Fruit fly (Drosophila melanogaster) whole organism, embryonic: ENCODE data around the gene CG13667.
A peak's percentile ranks its signal among the peaks of the same experiment; 100 is the strongest.

ENCODE experiments used
- ATbp ChIP-seq: fragments of 200-800 bp; sonication (Bioruptor generic); optimal IDR thresholded peaks from 2 replicates; lab custom pipeline; 2017; ENCODE audit warnings: missing biosample characterization, mild to moderate bottlenecking, missing genetic modification characterization, missing genetic modification reagents
- Aef1 ChIP-seq: fragments of 200-800 bp; sonication (Bioruptor generic); IDR thresholded peaks from 3 replicates; pipeline ENCODE4 v1.3.6; 2022; ENCODE audit warnings: missing biosample characterization, missing genetic modification characterization
- CG10209 ChIP-seq: fragments of 200-800 bp; sonication (Bioruptor generic); optimal IDR thresholded peaks from 3 replicates; lab custom pipeline; 2017; ENCODE audit warnings: missing biosample characterization, mild to moderate bottlenecking, missing genetic modification characterization, missing genetic modification reagents
- CG1024 ChIP-seq: fragments of 200-800 bp; sonication (Bioruptor generic); IDR thresholded peaks from 2 replicates; pipeline ENCODE4 v1.3.6; 2022; ENCODE audit warnings: missing biosample characterization, missing genetic modification characterization
- CG10274 ChIP-seq: fragments of 200-800 bp; sonication (Bioruptor generic); optimal IDR thresholded peaks from 3 replicates; lab custom pipeline; 2017; ENCODE audit warnings: missing biosample characterization, mild to moderate bottlenecking, missing genetic modification characterization
- CG10979 ChIP-seq: fragments of 200-800 bp; sonication (Bioruptor generic); optimal IDR thresholded peaks from 2 replicates; lab custom pipeline; 2018; ENCODE audit warnings: missing biosample characterization, mild to moderate bottlenecking, missing genetic modification characterization, moderate library complexity
- CG11085 ChIP-seq: fragments of 200-800 bp; sonication (Bioruptor generic); IDR thresholded peaks from 2 replicates; pipeline ENCODE4 v1.3.6; 2022; ENCODE audit warnings: missing biosample characterization, missing genetic modification characterization
- CG11695 ChIP-seq: fragments of 200-800 bp; sonication (Bioruptor generic); IDR thresholded peaks from 3 replicates; pipeline ENCODE4 v1.3.6; 2022; ENCODE audit warnings: missing biosample characterization, missing genetic modification characterization
- CG11696 ChIP-seq: fragments of 200-800 bp; sonication (Bioruptor generic); IDR thresholded peaks from 2 replicates; pipeline ENCODE4 v1.3.6; 2022; ENCODE audit warnings: missing biosample characterization, missing genetic modification characterization
- CG12942 ChIP-seq: fragments of 200-800 bp; sonication (Bioruptor generic); optimal IDR thresholded peaks from 3 replicates; lab custom pipeline; 2016; ENCODE audit warnings: missing biosample characterization, missing genetic modification characterization
- CG14667 ChIP-seq: fragments of 200-800 bp; sonication (Bioruptor generic); IDR thresholded peaks from 2 replicates; pipeline ENCODE4 v1.3.6; 2022; ENCODE audit warnings: missing biosample characterization, missing genetic modification characterization
- CG18764 ChIP-seq: fragments of 200-800 bp; sonication (Bioruptor generic); optimal IDR thresholded peaks from 3 replicates; lab custom pipeline; 2016; ENCODE audit warnings: missing biosample characterization, missing genetic modification characterization
- CG2199 ChIP-seq: fragments of 200-800 bp; sonication (Bioruptor generic); IDR thresholded peaks from 3 replicates; pipeline ENCODE4 v1.3.6; 2022; ENCODE audit warnings: missing biosample characterization, missing genetic modification characterization
- CG2712 ChIP-seq: fragments of 200-800 bp; optimal IDR thresholded peaks from 3 replicates; lab custom pipeline; 2019; ENCODE audit warnings: missing biosample characterization, mild to moderate bottlenecking, missing genetic modification characterization, moderate library complexity
- CG5245 ChIP-seq: fragments of 200-800 bp; sonication (Bioruptor generic); optimal IDR thresholded peaks from 3 replicates; lab custom pipeline; 2016; ENCODE audit warnings: missing biosample characterization, missing genetic modification characterization
- CG7372 ChIP-seq: fragments of 200-800 bp; sonication (Bioruptor generic); IDR thresholded peaks from 2 replicates; pipeline ENCODE4 v1.3.6; 2022; ENCODE audit warnings: missing biosample characterization, missing genetic modification characterization
- CG7556 ChIP-seq: fragments of 200-800 bp; sonication (Bioruptor generic); optimal IDR thresholded peaks from 2 replicates; lab custom pipeline; 2017; ENCODE audit warnings: missing biosample characterization, mild to moderate bottlenecking, missing genetic modification characterization
- CG7987 ChIP-seq: fragments of 200-800 bp; sonication (Bioruptor generic); optimal IDR thresholded peaks from 2 replicates; lab custom pipeline; 2018; ENCODE audit warnings: missing biosample characterization, mild to moderate bottlenecking, missing genetic modification characterization, moderate library complexity
- CG8478 ChIP-seq: fragments of >200 bp; optimal IDR thresholded peaks from 2 replicates; lab custom pipeline; 2018
- CG8924 ChIP-seq: fragments of 200-800 bp; optimal IDR thresholded peaks from 3 replicates; lab custom pipeline; 2019; ENCODE audit warnings: missing biosample characterization, mild to moderate bottlenecking, missing genetic modification characterization, moderate library complexity
- CG8944 ChIP-seq: fragments of 200-800 bp; sonication (Bioruptor generic); optimal IDR thresholded peaks from 3 replicates; lab custom pipeline; 2016; ENCODE audit warnings: missing biosample characterization, missing genetic modification characterization
- CG9437 ChIP-seq: fragments of 200-800 bp; sonication (Bioruptor generic); optimal IDR thresholded peaks from 2 replicates; lab custom pipeline; 2018; ENCODE audit warnings: missing biosample characterization, mild to moderate bottlenecking, missing genetic modification characterization
- CoRest ChIP-seq: fragments of 200-800 bp; sonication (Bioruptor generic); optimal IDR thresholded peaks from 3 replicates; lab custom pipeline; 2018; ENCODE audit warnings: missing biosample characterization, mild to moderate bottlenecking, missing genetic modification characterization, moderate library complexity
- Dp ChIP-seq: fragments of 200-800 bp; sonication (Bioruptor generic); optimal IDR thresholded peaks from 2 replicates; lab custom pipeline; 2018; ENCODE audit warnings: missing biosample characterization, mild to moderate bottlenecking, missing genetic modification characterization, moderate library complexity
- Elba2 ChIP-seq: fragments of 200-800 bp; sonication (Bioruptor generic); optimal IDR thresholded peaks from 3 replicates; lab custom pipeline; 2016; ENCODE audit warnings: missing biosample characterization, missing genetic modification characterization
- Fer3 ChIP-seq: fragments of 200-800 bp; sonication (Bioruptor generic); optimal IDR thresholded peaks from 2 replicates; lab custom pipeline; 2018; ENCODE audit warnings: missing biosample characterization, mild to moderate bottlenecking, missing genetic modification characterization, moderate library complexity
- GATAe ChIP-seq: fragments of 200-800 bp; sonication (Bioruptor generic); conservative IDR thresholded peaks from 2 replicates; pipeline ENCODE4 v1.3.6; 2022; ENCODE audit warnings: missing biosample characterization, missing genetic modification characterization
- H2.0 ChIP-seq: fragments of 200-800 bp; sonication (Bioruptor generic); IDR thresholded peaks from 2 replicates; pipeline ENCODE4 v1.3.6; 2022; ENCODE audit warnings: missing biosample characterization, missing genetic modification characterization
- HLH54F ChIP-seq: fragments of 200-800 bp; sonication (Bioruptor generic); optimal IDR thresholded peaks from 3 replicates; lab custom pipeline; 2016; ENCODE audit warnings: missing biosample characterization, missing genetic modification characterization
- Hmx ChIP-seq: fragments of 200-800 bp; sonication (Bioruptor generic); optimal IDR thresholded peaks from 2 replicates; lab custom pipeline; 2016; ENCODE audit warnings: missing biosample characterization, missing genetic modification characterization
- MTF-1 ChIP-seq: fragments of 200-800 bp; sonication (Bioruptor generic); optimal IDR thresholded peaks from 2 replicates; lab custom pipeline; 2018; ENCODE audit warnings: missing biosample characterization, mild to moderate bottlenecking, missing genetic modification characterization, borderline replicate concordance
- Oli ChIP-seq: fragments of 200-800 bp; sonication (Bioruptor generic); optimal IDR thresholded peaks from 2 replicates; lab custom pipeline; 2018; ENCODE audit warnings: missing biosample characterization, mild to moderate bottlenecking, missing genetic modification characterization, moderate library complexity
- Opbp ChIP-seq: fragments of 200-800 bp; sonication (Bioruptor generic); IDR thresholded peaks from 3 replicates; pipeline ENCODE4 v1.3.6; 2022; ENCODE audit warnings: missing biosample characterization, missing genetic modification characterization; ENCODE audit not compliant: partially characterized antibody
- ap ChIP-seq: fragments of 200-800 bp; sonication (Bioruptor generic); IDR thresholded peaks from 2 replicates; pipeline ENCODE4 v1.3.6; 2022; ENCODE audit warnings: missing biosample characterization, missing genetic modification characterization
- ash1 ChIP-seq: fragments of 200-800 bp; sonication (Bioruptor generic); optimal IDR thresholded peaks from 2 replicates; lab custom pipeline; 2018; ENCODE audit warnings: missing biosample characterization, mild to moderate bottlenecking, missing genetic modification characterization
- az2 ChIP-seq: fragments of 200-800 bp; sonication (Bioruptor generic); optimal IDR thresholded peaks from 3 replicates; lab custom pipeline; 2016; ENCODE audit warnings: missing biosample characterization, missing genetic modification characterization
- corto ChIP-seq: fragments of 200-800 bp; sonication (Bioruptor generic); optimal IDR thresholded peaks from 2 replicates; lab custom pipeline; 2016; ENCODE audit warnings: missing biosample characterization, mild to moderate bottlenecking, missing genetic modification characterization, moderate library complexity
- crp ChIP-seq, 2 experiments: fragments of 200-800 bp; sonication (Bioruptor generic); optimal IDR thresholded peaks; 2 replicates in 1 of 2; 3 replicates in 1 of 2; lab custom pipeline; 2017; ENCODE audit warnings: missing biosample characterization in 2 of 2, missing genetic modification characterization in 2 of 2, mild to moderate bottlenecking in 1 of 2, moderate library complexity in 1 of 2
- eyg ChIP-seq: fragments of 200-800 bp; sonication (Bioruptor generic); optimal IDR thresholded peaks from 3 replicates; lab custom pipeline; 2016; ENCODE audit warnings: missing biosample characterization, missing genetic modification characterization
- gcm ChIP-seq: fragments of 200-800 bp; sonication (Bioruptor generic); optimal IDR thresholded peaks from 2 replicates; lab custom pipeline; 2019; ENCODE audit warnings: missing biosample characterization, mild to moderate bottlenecking, missing genetic modification characterization, moderate library complexity
- kni ChIP-seq: fragments of 200-800 bp; sonication (Bioruptor generic); optimal IDR thresholded peaks from 3 replicates; lab custom pipeline; 2017; ENCODE audit warnings: mild to moderate bottlenecking, missing biosample characterization, missing genetic modification reagents, missing genetic modification characterization
- lilli ChIP-seq: fragments of 200-800 bp; sonication (Bioruptor generic); optimal IDR thresholded peaks from 3 replicates; lab custom pipeline; 2016; ENCODE audit warnings: missing biosample characterization, missing genetic modification characterization
- prd ChIP-seq, 3 experiments: fragments of >200 bp in 2 of 3; fragments of 200-800 bp in 1 of 3; sonication (Bioruptor generic) in 1 of 3; optimal IDR thresholded peaks in 2 of 3; IDR thresholded peaks in 1 of 3; 2 replicates in 2 of 3; 3 replicates in 1 of 3; pipeline versions ENCODE4 v1.3.6 to Lab custom; 2017 to 2022; ENCODE audit warnings: missing biosample characterization in 1 of 3, missing genetic modification characterization in 1 of 3
- rib ChIP-seq: fragments of 200-800 bp; sonication (Bioruptor generic); IDR thresholded peaks from 2 replicates; pipeline ENCODE4 v1.3.6; 2022; ENCODE audit warnings: missing biosample characterization, missing genetic modification characterization
- stwl ChIP-seq: fragments of 200-800 bp; sonication (Bioruptor generic); optimal IDR thresholded peaks from 3 replicates; lab custom pipeline; 2018; ENCODE audit warnings: missing biosample characterization, mild to moderate bottlenecking, missing genetic modification characterization, moderate library complexity
- trh ChIP-seq: fragments of 200-800 bp; sonication (Bioruptor generic); optimal IDR thresholded peaks from 2 replicates; lab custom pipeline; 2016; ENCODE audit warnings: missing biosample characterization, missing genetic modification characterization
- tup ChIP-seq: fragments of 200-800 bp; sonication (Bioruptor generic); optimal IDR thresholded peaks from 2 replicates; lab custom pipeline; 2016; ENCODE audit warnings: missing biosample characterization, mild to moderate bottlenecking, missing genetic modification characterization, moderate library complexity
- tx ChIP-seq: fragments of 200-800 bp; sonication (Bioruptor generic); optimal IDR thresholded peaks from 2 replicates; lab custom pipeline; 2016; ENCODE audit warnings: missing biosample characterization, missing genetic modification characterization
- usp ChIP-seq: fragments of >200 bp; optimal IDR thresholded peaks from 2 replicates; lab custom pipeline; 2017; ENCODE audit warnings: missing biosample characterization, missing genetic modification characterization
- zfh1 ChIP-seq: fragments of 200-800 bp; sonication (Bioruptor generic); IDR thresholded peaks from 3 replicates; pipeline ENCODE4 v1.3.6; 2022; ENCODE audit warnings: missing biosample characterization, missing genetic modification characterization

The CG13667 gene

dm6 chr3L:8398763-8399445 is 6.3 kb upstream of the CG13667 start (continued):
- TF ChIP-seq zfh1 (no peak), CG8478 (lab: Kevin White, UChicago) (no peak), lilli (peak; percentile 35), CG2199 (GFP tag; lab: Robert Waterston, UW) (0 out of 3 replicates have a peak, but pooled peaks have one; percentile 18), GATAe (GFP tag; lab: Robert Waterston, UW) (no peak), prd (optimal IDR thresholded peaks at IDR 0.05; lab: Kevin White, UChicago) (no peak), prd (GFP tag; IDR thresholded peaks at IDR 0.05; lab: Robert Waterston, UW) (peak; percentile 70; the same call in 2 of the 3 replicates), az2 (peak; percentile 33), CG12942 (GFP tag; lab: Kevin White, UChicago) (no peak), CG11085 (GFP tag; lab: Robert Waterston, UW) (no peak), eyg (GFP tag; lab: Kevin White, UChicago) (peak; percentile 16), Elba2 (no peak), trh (GFP tag; lab: Kevin White, UChicago) (no peak), CG10274 (GFP tag; lab: Kevin White, UChicago) (no peak), ap (GFP tag; lab: Robert Waterston, UW) (no peak), CG11696 (GFP tag; lab: Robert Waterston, UW) (no peak), tup (GFP tag; lab: Kevin White, UChicago) (no peak), CG11695 (GFP tag; lab: Robert Waterston, UW) (0 out of 3 replicates have a peak, but pooled peaks have one; percentile 16), CG14667 (GFP tag; lab: Robert Waterston, UW) (no peak), ash1 (GFP tag; lab: Kevin White, UChicago) (no peak), H2.0 (peak; percentile 21; the same call in 1 of the 2 replicates), MTF-1 (GFP tag; lab: Kevin White, UChicago) (no peak), CG7987 (GFP tag; lab: Kevin White, UChicago) (no peak), Hmx (GFP tag; lab: Kevin White, UChicago) (no peak), usp (GFP tag; lab: Kevin White, UChicago) (no peak), crp (GFP tag; optimal IDR thresholded peaks at IDR 0.05; lab: Kevin White, UChicago) (no peak), stwl (tag; lab: Kevin White, UChicago) (no peak), CoRest (tag; lab: Kevin White, UChicago) (no peak), CG1024 (GFP tag; lab: Robert Waterston, UW) (no peak), Aef1 (GFP tag; lab: Robert Waterston, UW) (0 out of 3 replicates have a peak, but pooled peaks have one; percentile 16), Oli (tag; lab: Kevin White, UChicago) (no peak), CG10209 (GFP tag; lab: Kevin White, UChicago) (no peak), CG7556 (GFP tag; lab: Kevin White, UChicago) (no peak), corto (GFP tag; lab: Kevin White, UChicago) (no peak), CG8924 (peak; percentile 23), CG2712 (tag; lab: Kevin White, UChicago) (peak; percentile 45), CG18764 (GFP tag; lab: Kevin White, UChicago) (no peak), CG5245 (GFP tag; lab: Kevin White, UChicago) (peak; percentile 40), gcm (no peak), Opbp (GFP tag; lab: Robert Waterston, UW) (no peak), CG10979 (tag; lab: Kevin White, UChicago) (peak; percentile 47), rib (no peak), Fer3 (tag; lab: Kevin White, UChicago) (no peak), HLH54F (GFP tag; lab: Kevin White, UChicago) (no peak), tx (no peak), kni (GFP tag; lab: Kevin White, UChicago) (no peak), CG9437 (GFP tag; lab: Kevin White, UChicago) (no peak), ATbp (peak; percentile 19), CG8944 (peak; percentile 10), CG7372 (GFP tag; lab: Robert Waterston, UW) (no peak), Dp (GFP tag; lab: Kevin White, UChicago) (no peak)
